Fruit fly (Drosophila melanogaster) whole organism, embryonic: ENCODE results near the gene CG13898.

Experiments used
- Atf-2 ChIP-seq: fragments of 200-800 bp; sonication (Bioruptor generic); optimal IDR thresholded peaks from 2 replicates; lab custom pipeline; 2016; ENCODE audit warnings: missing biosample characterization, missing genetic modification characterization
- Atf6 ChIP-seq: fragments of 200-800 bp; sonication (Bioruptor generic); IDR thresholded peaks from 2 replicates; pipeline ENCODE4 v1.3.6; 2022; ENCODE audit warnings: missing biosample characterization, missing genetic modification characterization
- CG10431 ChIP-seq: fragments of 200-800 bp; sonication (Bioruptor generic); optimal IDR thresholded peaks from 3 replicates; lab custom pipeline; 2018; ENCODE audit warnings: missing biosample characterization, mild to moderate bottlenecking, missing genetic modification characterization
- CG11504 ChIP-seq: fragments of 200-800 bp; sonication (Bioruptor generic); optimal IDR thresholded peaks from 3 replicates; lab custom pipeline; 2019; ENCODE audit warnings: missing biosample characterization, mild to moderate bottlenecking, missing genetic modification characterization, moderate library complexity
- CG11696 ChIP-seq: fragments of 200-800 bp; sonication (Bioruptor generic); IDR thresholded peaks from 2 replicates; pipeline ENCODE4 v1.3.6; 2022; ENCODE audit warnings: missing biosample characterization, missing genetic modification characterization
- CG12104 ChIP-seq: fragments of 200-800 bp; sonication (Bioruptor generic); optimal IDR thresholded peaks from 3 replicates; lab custom pipeline; 2016; ENCODE audit warnings: missing biosample characterization, missing genetic modification characterization
- CG12659 ChIP-seq: fragments of 200-800 bp; sonication (Bioruptor generic); optimal IDR thresholded peaks from 3 replicates; lab custom pipeline; 2017; ENCODE audit warnings: mild to moderate bottlenecking, missing biosample characterization, missing genetic modification reagents, missing genetic modification characterization
- CG12942 ChIP-seq: fragments of 200-800 bp; sonication (Bioruptor generic); optimal IDR thresholded peaks from 3 replicates; lab custom pipeline; 2016; ENCODE audit warnings: missing biosample characterization, missing genetic modification characterization
- CG14050 ChIP-seq: fragments of 200-800 bp; sonication (Bioruptor generic); IDR thresholded peaks from 3 replicates; pipeline ENCODE4 v1.3.6; 2022; ENCODE audit warnings: missing biosample characterization, missing genetic modification characterization
- CG14667 ChIP-seq: fragments of 200-800 bp; sonication (Bioruptor generic); IDR thresholded peaks from 2 replicates; pipeline ENCODE4 v1.3.6; 2022; ENCODE audit warnings: missing biosample characterization, missing genetic modification characterization
- CG14710 ChIP-seq: fragments of 200-800 bp; sonication (Bioruptor generic); optimal IDR thresholded peaks from 3 replicates; lab custom pipeline; 2019; ENCODE audit warnings: missing biosample characterization, mild to moderate bottlenecking, missing genetic modification characterization, moderate library complexity
- CG14965 ChIP-seq: fragments of 200-800 bp; sonication (Bioruptor generic); optimal IDR thresholded peaks from 2 replicates; lab custom pipeline; 2016; ENCODE audit warnings: missing biosample characterization, missing genetic modification characterization, borderline replicate concordance
- CG18262 ChIP-seq: fragments of 200-800 bp; optimal IDR thresholded peaks from 3 replicates; lab custom pipeline; 2019; ENCODE audit warnings: missing biosample characterization, mild to moderate bottlenecking, missing genetic modification characterization, moderate library complexity
- CG30403 ChIP-seq: fragments of 200-800 bp; sonication (Bioruptor generic); optimal IDR thresholded peaks from 3 replicates; lab custom pipeline; 2016; ENCODE audit warnings: missing biosample characterization, missing genetic modification characterization
- CG31441 ChIP-seq: fragments of 200-800 bp; sonication (Bioruptor generic); IDR thresholded peaks from 2 replicates; pipeline ENCODE4 v1.3.6; 2022; ENCODE audit warnings: missing biosample characterization, missing genetic modification characterization
- CG33213 ChIP-seq: fragments of 200-800 bp; sonication (Bioruptor generic); optimal IDR thresholded peaks from 3 replicates; lab custom pipeline; 2016; ENCODE audit warnings: missing biosample characterization, missing genetic modification characterization
- CG3407 ChIP-seq: fragments of 200-800 bp; sonication (Bioruptor generic); optimal IDR thresholded peaks from 2 replicates; lab custom pipeline; 2018; ENCODE audit warnings: missing biosample characterization, mild to moderate bottlenecking, missing genetic modification characterization
- CG34422 ChIP-seq: fragments of 200-800 bp; sonication (Bioruptor generic); IDR thresholded peaks from 3 replicates; pipeline ENCODE4 v1.3.6; 2022; ENCODE audit warnings: missing biosample characterization, missing genetic modification characterization
- CG6175 ChIP-seq: fragments of 200-800 bp; sonication (Bioruptor generic); IDR thresholded peaks from 3 replicates; pipeline ENCODE4 v1.3.6; 2022; ENCODE audit warnings: missing biosample characterization, missing genetic modification characterization
- CG6654 ChIP-seq: fragments of 200-800 bp; sonication (Bioruptor generic); optimal IDR thresholded peaks from 2 replicates; lab custom pipeline; 2017; ENCODE audit warnings: missing biosample characterization, mild to moderate bottlenecking, missing genetic modification characterization
- CG6854 ChIP-seq: fragments of 200-800 bp; sonication (Bioruptor generic); optimal IDR thresholded peaks from 3 replicates; lab custom pipeline; 2017; ENCODE audit warnings: missing biosample characterization, mild to moderate bottlenecking, missing genetic modification characterization
- CG7786 ChIP-seq: fragments of 200-800 bp; sonication (Bioruptor generic); optimal IDR thresholded peaks from 2 replicates; lab custom pipeline; 2016; ENCODE audit warnings: missing biosample characterization, missing genetic modification characterization
- CG9932 ChIP-seq: fragments of 200-800 bp; sonication (Bioruptor generic); IDR thresholded peaks from 2 replicates; pipeline ENCODE4 v1.3.6; 2022; ENCODE audit warnings: missing biosample characterization, missing genetic modification characterization
- Dll ChIP-seq: fragments of 200-800 bp; sonication (Bioruptor generic); IDR thresholded peaks from 4 replicates; pipeline ENCODE4 v1.3.6; 2022; ENCODE audit warnings: missing biosample characterization, missing genetic modification characterization; ENCODE audit not compliant: partially characterized antibody
- E2f1 ChIP-seq: fragments of 200-800 bp; sonication (Bioruptor generic); IDR thresholded peaks from 2 replicates; pipeline ENCODE4 v1.3.6; 2022; ENCODE audit warnings: missing biosample characterization, missing genetic modification characterization
- Hey ChIP-seq: fragments of 200-800 bp; sonication (Bioruptor generic); optimal IDR thresholded peaks from 3 replicates; lab custom pipeline; 2018; ENCODE audit warnings: missing biosample characterization, mild to moderate bottlenecking, missing genetic modification characterization
- Hr78 ChIP-seq, 2 experiments: fragments of 200-800 bp in 1 of 2; fragments of >200 bp in 1 of 2; sonication (Bioruptor generic) in 1 of 2; optimal IDR thresholded peaks; 2 replicates each; lab custom pipeline; 2017 to 2019; ENCODE audit warnings: missing biosample characterization in 2 of 2, missing genetic modification characterization in 2 of 2, mild to moderate bottlenecking in 1 of 2, moderate library complexity in 1 of 2
- Med ChIP-seq: fragments of 200-800 bp; sonication (Bioruptor generic); peaks from one replicate; lab custom pipeline; 2016; ENCODE audit warnings: missing biosample characterization, missing genetic modification characterization, mild to moderate bottlenecking, inconsistent platforms, moderate library complexity
- Meics ChIP-seq: fragments of 200-800 bp; sonication (Bioruptor generic); optimal IDR thresholded peaks from 2 replicates; lab custom pipeline; 2017; ENCODE audit warnings: missing biosample characterization, mild to moderate bottlenecking, missing genetic modification characterization
- Pdp1 ChIP-seq, 2 experiments: fragments of 200-800 bp; sonication (Bioruptor generic); optimal IDR thresholded peaks; 3 replicates each; lab custom pipeline; 2016; ENCODE audit warnings: missing biosample characterization in 2 of 2, missing genetic modification characterization in 2 of 2, mild to moderate bottlenecking in 1 of 2, moderate library complexity in 1 of 2
- Ptx1 ChIP-seq: fragments of 200-800 bp; sonication (Bioruptor generic); IDR thresholded peaks from 2 replicates; pipeline ENCODE4 v1.3.6; 2022; ENCODE audit warnings: missing biosample characterization, missing genetic modification characterization
- Ssrp ChIP-seq: fragments of 200-800 bp; sonication (Bioruptor generic); optimal IDR thresholded peaks from 2 replicates; lab custom pipeline; 2018; ENCODE audit warnings: missing biosample characterization, mild to moderate bottlenecking, missing genetic modification characterization, moderate library complexity
- Trl ChIP-seq, 3 experiments: fragments of >200 bp in 2 of 3; fragments of 200-800 bp in 1 of 3; sonication (Bioruptor generic) in 1 of 3; optimal IDR thresholded peaks; 2 replicates in 1 of 3; 3 replicates in 2 of 3; lab custom pipeline; 2016 to 2017; ENCODE audit warnings: missing biosample characterization in 1 of 3, missing genetic modification characterization in 1 of 3
- ato ChIP-seq: fragments of 200-800 bp; sonication (Bioruptor generic); IDR thresholded peaks from 2 replicates; pipeline ENCODE4 v1.3.6; 2022; ENCODE audit warnings: missing biosample characterization, missing genetic modification characterization; ENCODE audit not compliant: partially characterized antibody
- dm ChIP-seq: fragments of 200-800 bp; sonication (Bioruptor generic); optimal IDR thresholded peaks from 3 replicates; lab custom pipeline; 2016; ENCODE audit warnings: missing biosample characterization, missing genetic modification characterization
- ems ChIP-seq: fragments of 200-800 bp; sonication (Bioruptor generic); optimal IDR thresholded peaks from 3 replicates; lab custom pipeline; 2016; ENCODE audit warnings: missing biosample characterization, missing genetic modification characterization
- hth ChIP-seq: fragments of >200 bp; optimal IDR thresholded peaks from 2 replicates; lab custom pipeline; 2017; ENCODE audit warnings: inconsistent platforms
- lilli ChIP-seq: fragments of 200-800 bp; sonication (Bioruptor generic); optimal IDR thresholded peaks from 3 replicates; lab custom pipeline; 2016; ENCODE audit warnings: missing biosample characterization, missing genetic modification characterization
- org-1 ChIP-seq: fragments of 200-800 bp; sonication (Bioruptor generic); optimal IDR thresholded peaks from 2 replicates; lab custom pipeline; 2017; ENCODE audit warnings: missing biosample characterization, missing genetic modification characterization
- pros ChIP-seq: fragments of 200-800 bp; sonication (Bioruptor generic); optimal IDR thresholded peaks from 3 replicates; lab custom pipeline; 2019; ENCODE audit warnings: missing biosample characterization, mild to moderate bottlenecking, missing genetic modification characterization, moderate library complexity
- ranshi ChIP-seq: fragments of 200-800 bp; sonication (Bioruptor generic); IDR thresholded peaks from 2 replicates; pipeline ENCODE4 v1.3.6; 2022; ENCODE audit warnings: missing biosample characterization, missing genetic modification characterization
- sc ChIP-seq, 3 experiments: fragments of >200 bp in 2 of 3; fragments of 200-800 bp in 1 of 3; sonication (Bioruptor generic) in 1 of 3; optimal IDR thresholded peaks; 2 replicates in 2 of 3; 3 replicates in 1 of 3; lab custom pipeline; 2017; ENCODE audit warnings: mild to moderate bottlenecking in 1 of 3, missing biosample characterization in 1 of 3, missing genetic modification characterization in 1 of 3, missing genetic modification reagents in 1 of 3
- so ChIP-seq: fragments of 200-800 bp; sonication (Bioruptor generic); IDR thresholded peaks from 3 replicates; pipeline ENCODE4 v1.3.6; 2022; ENCODE audit warnings: missing biosample characterization, missing genetic modification characterization
- stc ChIP-seq: fragments of 200-800 bp; sonication (Bioruptor generic); IDR thresholded peaks from 2 replicates; pipeline ENCODE4 v1.3.6; 2022; ENCODE audit warnings: missing biosample characterization, missing genetic modification characterization
- sug ChIP-seq: fragments of 200-800 bp; optimal IDR thresholded peaks from 2 replicates; lab custom pipeline; 2019; ENCODE audit warnings: missing biosample characterization, mild to moderate bottlenecking, missing genetic modification characterization, moderate library complexity
- tgo ChIP-seq: fragments of 200-800 bp; sonication (Bioruptor generic); IDR thresholded peaks from 3 replicates; pipeline ENCODE4 v1.3.6; 2022; ENCODE audit warnings: missing biosample characterization, missing genetic modification characterization
- tio ChIP-seq: fragments of 200-800 bp; sonication (Bioruptor generic); optimal IDR thresholded peaks from 2 replicates; lab custom pipeline; 2017; ENCODE audit warnings: missing biosample characterization, missing genetic modification characterization, inconsistent platforms
- tll ChIP-seq, 2 experiments: fragments of 200-800 bp in 1 of 2; fragments of >200 bp in 1 of 2; sonication (Bioruptor generic) in 1 of 2; optimal IDR thresholded peaks; 2 replicates each; lab custom pipeline; 2017 to 2019; ENCODE audit warnings: missing biosample characterization in 2 of 2, missing genetic modification characterization in 2 of 2, mild to moderate bottlenecking in 1 of 2, moderate library complexity in 1 of 2
- twi ChIP-seq: fragments of 200-800 bp; optimal IDR thresholded peaks from 2 replicates; lab custom pipeline; 2019; ENCODE audit warnings: missing biosample characterization, mild to moderate bottlenecking, missing genetic modification characterization, moderate library complexity

The CG13898 gene

DNA sequence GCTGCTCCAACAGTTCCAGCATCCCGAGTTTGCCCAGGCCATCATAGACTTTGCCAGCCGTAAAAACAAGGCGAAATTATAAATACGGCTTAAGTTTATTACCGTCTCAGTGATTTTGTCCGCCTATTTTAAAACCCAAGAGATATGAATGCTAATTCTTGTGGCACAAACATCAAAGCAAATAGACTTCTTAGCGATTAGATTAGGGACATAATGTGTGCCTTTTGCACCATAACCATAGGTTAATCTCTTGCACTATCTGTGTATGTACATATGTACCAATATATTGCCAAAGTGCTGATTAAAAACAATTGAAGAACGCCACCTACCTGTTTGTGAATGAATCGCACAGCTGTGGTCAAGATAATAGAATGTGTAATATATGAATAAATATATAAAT is 48.4 kb upstream of the CG13898 start (continued):
- TF ChIP-seq pros (GFP tag; lab: Kevin White, UChicago): no peak
- TF ChIP-seq CG18262: no peak
- TF ChIP-seq tgo: no peak
- no peak for TF ChIP-seq Hey (tag; lab: Kevin White, UChicago)
- TF ChIP-seq CG14710 (tag; lab: Kevin White, UChicago): no peak
- no peak for TF ChIP-seq Ssrp (tag; lab: Kevin White, UChicago)
- no peak for TF ChIP-seq CG6654 (GFP tag; lab: Kevin White, UChicago)
- TF ChIP-seq CG31441: no peak
- TF ChIP-seq CG34422 (GFP tag; lab: Robert Waterston, UW): no peak
- TF ChIP-seq CG9932 (GFP tag; lab: Robert Waterston, UW): no peak
- no peak for TF ChIP-seq sug
- TF ChIP-seq twi (tag; lab: Kevin White, UChicago): no peak
- no peak for TF ChIP-seq Atf6 (GFP tag; lab: Robert Waterston, UW)
- TF ChIP-seq so (GFP tag; lab: Robert Waterston, UW): no peak
- TF ChIP-seq Ptx1 (GFP tag; lab: Robert Waterston, UW): no peak
- no peak for TF ChIP-seq E2f1 (GFP tag; lab: Robert Waterston, UW)
- no peak for TF ChIP-seq Meics
- TF ChIP-seq CG14965 (GFP tag; lab: Kevin White, UChicago): no peak
- peak; percentile 66 for TF ChIP-seq CG11696 (GFP tag; lab: Robert Waterston, UW)
- TF ChIP-seq sc (optimal IDR thresholded peaks at IDR 0.05; lab: Kevin White, UChicago): no peak
- no peak for TF ChIP-seq sc (GFP tag; optimal IDR thresholded peaks at IDR 0.05; lab: Kevin White, UChicago)

- peak; percentile 39 for TF ChIP-seq Atf-2 (GFP tag; lab: Kevin White, UChicago)
- TF ChIP-seq ato (GFP tag; lab: Robert Waterston, UW): 0 out of 2 replicates have a peak, but pooled peaks have one; percentile 41
- TF ChIP-seq CG6854 (GFP tag; lab: Kevin White, UChicago): no peak
- peak; percentile 53 for TF ChIP-seq CG14710 (tag; lab: Kevin White, UChicago)
- peak; percentile 55 for TF ChIP-seq CG14667
- TF ChIP-seq hth (lab: Kevin White, UChicago): no peak
- no peak for TF ChIP-seq CG6175 (GFP tag; lab: Robert Waterston, UW)
- TF ChIP-seq CG3407 (GFP tag; lab: Kevin White, UChicago): peak; percentile 29
- peak; percentile 60 for TF ChIP-seq ems (GFP tag; lab: Kevin White, UChicago)
- TF ChIP-seq tgo: peak; percentile 70
- no peak for TF ChIP-seq org-1 (GFP tag; lab: Kevin White, UChicago)
- peak; percentile 93 for TF ChIP-seq Dll (GFP tag; lab: Robert Waterston, UW)
- peak; percentile 55 for TF ChIP-seq CG33213
- no peak for TF ChIP-seq CG10431 (GFP tag; lab: Kevin White, UChicago)
- no peak for TF ChIP-seq Trl (optimal IDR thresholded peaks at IDR 0.05; lab: Kevin White, UChicago)
- peak; percentile 73 for TF ChIP-seq Trl (GFP tag; optimal IDR thresholded peaks at IDR 0.05; lab: Kevin White, UChicago)
- peak; percentile 66 for TF ChIP-seq CG7786 (GFP tag; lab: Kevin White, UChicago)
- TF ChIP-seq E2f1 (GFP tag; lab: Robert Waterston, UW): peak; percentile 68
- TF ChIP-seq CG12104 (GFP tag; lab: Kevin White, UChicago): peak; percentile 48
- TF ChIP-seq tio (GFP tag; lab: Kevin White, UChicago): peak; percentile 57
- peak; percentile 36 for TF ChIP-seq dm (GFP tag; lab: Kevin White, UChicago)
- peak; percentile 65 for TF ChIP-seq CG12659 (GFP tag; lab: Kevin White, UChicago)
- no peak for TF ChIP-seq stc (GFP tag; lab: Robert Waterston, UW)
- peak; percentile 53; the same call in 2 of the 3 replicates for TF ChIP-seq CG14050 (GFP tag; lab: Robert Waterston, UW)
- peak; percentile 49; the same call in 1 of the 2 replicates for TF ChIP-seq ranshi (GFP tag; lab: Robert Waterston, UW)
- peak; percentile 77 for TF ChIP-seq lilli (GFP tag; lab: Kevin White, UChicago)
- TF ChIP-seq CG30403: peak; percentile 85
- peak; percentile 66 for TF ChIP-seq CG12942
- TF ChIP-seq tll (GFP tag; optimal IDR thresholded peaks at IDR 0.05; lab: Kevin White, UChicago): no peak
- TF ChIP-seq Hr78 (GFP tag; optimal IDR thresholded peaks at IDR 0.05; lab: Kevin White, UChicago): peak in 1 of 2 experiments; percentile 69
- no peak for TF ChIP-seq CG11504 (tag; lab: Kevin White, UChicago)
- TF ChIP-seq Med (GFP tag; lab: Kevin White, UChicago): peak; percentile 97
- TF ChIP-seq pros (GFP tag; lab: Kevin White, UChicago): no peak
- peak in 1 of 2 experiments; percentile 69 for TF ChIP-seq Pdp1 (GFP tag; optimal IDR thresholded peaks at IDR 0.05; lab: Kevin White, UChicago)
These were observed 47.2 kb upstream of the CG13898 start, which contains the start of gene Dci for dm6 chr3L:851061-851460. Dci (plus strand) TSS chr3L:851346.
